Worm (Caenorhabditis elegans): Measurements from ENCODE around the gene T28H10.1.

DNA sequence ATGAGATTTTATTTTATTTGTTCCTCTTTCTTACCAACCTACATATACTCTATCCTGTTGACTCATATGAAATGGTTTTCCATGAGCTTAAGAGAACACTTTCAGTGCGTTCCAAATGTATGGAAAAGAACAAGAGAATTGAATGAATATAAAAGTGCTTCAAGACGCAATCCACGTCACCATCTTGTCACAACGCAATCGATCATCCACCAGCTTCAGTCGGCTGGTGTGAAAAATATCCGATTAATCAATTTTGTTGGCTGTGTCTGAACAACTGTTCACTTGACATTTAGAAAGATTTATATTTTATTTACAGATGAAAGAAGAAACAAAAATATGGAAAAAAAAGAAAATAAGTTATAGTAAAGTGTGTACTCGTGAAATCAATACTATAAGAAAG lies 19.8 kb downstream of the T28H10.1 start:
- no peak for TF ChIP-seq zag-1 (tag; optimal IDR thresholded peaks at IDR 0.05)
- TF ChIP-seq mep-1 (tag; optimal IDR thresholded peaks at IDR 0.05): no peak
- TF ChIP-seq isw-1 (GFP tag; IDR thresholded peaks at IDR 0.05): no peak
- TF ChIP-seq fkh-4 (tag; optimal IDR thresholded peaks at IDR 0.05; ENCODE audit: borderline replicate concordance): no peak
- TF ChIP-seq sptf-1 (tag; optimal IDR thresholded peaks at IDR 0.05): no peak

All from whole organism, L1 larva.